Worm (Caenorhabditis elegans) whole organism, young adult: Measurements from ENCODE around the gene txdc-17.
A peak's percentile ranks its signal among the peaks of the same experiment; 100 is the strongest.

ENCODE experiments used
- B0019.2 ChIP-seq: fragments of 200-800 bp; sonication (Bioruptor generic); conservative IDR thresholded peaks from 2 replicates; pipeline ENCODE4 v1.3.6; 2022; ENCODE audit warnings: missing genetic modification reagents, missing genetic modification characterization, missing compliant biosample characterization
- C06A6.2 ChIP-seq: fragments of 200-800 bp; sonication (Bioruptor generic); conservative IDR thresholded peaks from 2 replicates; pipeline ENCODE4 v1.3.6; 2022; ENCODE audit warnings: missing genetic modification characterization, missing compliant biosample characterization
- C17E4.6 ChIP-seq: fragments of 200-800 bp; sonication (Bioruptor generic); IDR thresholded peaks from 2 replicates; pipeline ENCODE4 v1.3.6; 2022; ENCODE audit warnings: missing genetic modification reagents, missing genetic modification characterization, missing compliant biosample characterization
- F10E7.11 ChIP-seq: sonication (generic microtip); optimal IDR thresholded peaks from 2 replicates; lab custom pipeline; 2017; ENCODE audit warnings: mild to moderate bottlenecking, missing genetic modification characterization, moderate library complexity, missing compliant biosample characterization
- F23B12.7 ChIP-seq: sonication (generic microtip); optimal IDR thresholded peaks from 2 replicates; lab custom pipeline; 2017; ENCODE audit warnings: missing genetic modification characterization, mild to moderate bottlenecking, missing compliant biosample characterization, antibody characterized with exemption, moderate library complexity; ENCODE audit not compliant: insufficient read depth
- F33H1.4 ChIP-seq: fragments of 200-800 bp; sonication (Bioruptor generic); IDR thresholded peaks from 2 replicates; pipeline ENCODE4 v1.3.6; 2022; ENCODE audit warnings: missing genetic modification reagents, missing genetic modification characterization, missing compliant biosample characterization
- T26A5.8 ChIP-seq: sonication (generic microtip); optimal IDR thresholded peaks from 2 replicates; lab custom pipeline; 2016; ENCODE audit warnings: missing genetic modification characterization, missing compliant biosample characterization
- Y56A3A.18 ChIP-seq: fragments of 200-800 bp; sonication (Bioruptor generic); IDR thresholded peaks from 2 replicates; pipeline ENCODE4 v1.3.6; 2022; ENCODE audit warnings: missing genetic modification reagents, missing genetic modification characterization, missing compliant biosample characterization
- aptf-2 ChIP-seq: fragments of 200-800 bp; sonication (Bioruptor generic); conservative IDR thresholded peaks from 2 replicates; pipeline ENCODE4 v1.3.6; 2022; ENCODE audit warnings: missing genetic modification reagents, missing genetic modification characterization, missing compliant biosample characterization
- atf-7 ChIP-seq: sonication (generic microtip); optimal IDR thresholded peaks from 2 replicates; lab custom pipeline; 2017; ENCODE audit warnings: mild to moderate bottlenecking, missing genetic modification characterization, missing compliant biosample characterization
- attf-5 ChIP-seq: fragments of 200-800 bp; sonication (Bioruptor generic); optimal IDR thresholded peaks from 2 replicates; lab custom pipeline; 2018; ENCODE audit warnings: mild to moderate bottlenecking, missing genetic modification characterization, missing compliant biosample characterization
- attf-6 ChIP-seq: fragments of 200-800 bp; sonication (Bioruptor generic); IDR thresholded peaks from 2 replicates; pipeline ENCODE4 v1.3.6; 2022; ENCODE audit warnings: missing genetic modification reagents, missing genetic modification characterization, missing compliant biosample characterization
- bed-1 ChIP-seq: fragments of 200-800 bp; sonication (Bioruptor generic); IDR thresholded peaks from 2 replicates; pipeline ENCODE4 v1.3.6; 2022; ENCODE audit warnings: missing genetic modification reagents, missing genetic modification characterization, missing compliant biosample characterization
- bed-2 ChIP-seq: fragments of 200-800 bp; sonication (Bioruptor generic); IDR thresholded peaks from 2 replicates; pipeline ENCODE4 v1.3.6; 2022; ENCODE audit warnings: missing genetic modification reagents, missing genetic modification characterization, missing compliant biosample characterization
- cebp-1 ChIP-seq, 2 experiments: fragments of 200-800 bp in 1 of 2; sonication (Bioruptor generic) in 1 of 2; sonication (generic microtip) in 1 of 2; IDR thresholded peaks in 1 of 2; optimal IDR thresholded peaks in 1 of 2; 2 replicates each; pipeline versions ENCODE4 v1.3.6 to Lab custom; 2017 to 2022; ENCODE audit warnings: missing compliant biosample characterization in 2 of 2, missing genetic modification characterization in 2 of 2, mild to moderate bottlenecking in 1 of 2, missing genetic modification reagents in 1 of 2, moderate library complexity in 1 of 2
- ceh-100 ChIP-seq: fragments of 200-800 bp; sonication (Bioruptor generic); IDR thresholded peaks from 2 replicates; pipeline ENCODE4 v1.3.6; 2022; ENCODE audit warnings: missing genetic modification reagents, missing genetic modification characterization, missing compliant biosample characterization
- die-1 ChIP-seq: sonication (generic microtip); optimal IDR thresholded peaks from 2 replicates; lab custom pipeline; 2016; ENCODE audit warnings: missing genotype, mild to moderate bottlenecking, missing genetic modification characterization, missing compliant biosample characterization
- dpl-1 ChIP-seq: fragments of 150-350 bp; optimal IDR thresholded peaks from 2 replicates; lab custom pipeline; 2014; ENCODE audit warnings: missing biosample characterization, missing genetic modification reagents, missing genetic modification characterization
- efl-1 ChIP-seq: fragments of 150-350 bp; optimal IDR thresholded peaks from 2 replicates; lab custom pipeline; 2014; ENCODE audit warnings: missing biosample characterization, missing genetic modification reagents, missing genetic modification characterization
- egl-44 ChIP-seq: fragments of 200-800 bp; sonication (Bioruptor generic); IDR thresholded peaks from 2 replicates; pipeline ENCODE4 v1.3.6; 2022; ENCODE audit warnings: missing genetic modification reagents, missing genetic modification characterization, missing compliant biosample characterization
- ekl-4 ChIP-seq: fragments of 200-800 bp; sonication (Bioruptor generic); IDR thresholded peaks from 2 replicates; pipeline ENCODE4 v1.3.6; 2022; ENCODE audit warnings: missing genetic modification reagents, missing genetic modification characterization, missing compliant biosample characterization
- hmg-1.2 ChIP-seq: fragments of 200-800 bp; sonication (Bioruptor generic); IDR thresholded peaks from 2 replicates; pipeline ENCODE4 v1.3.6; 2022; ENCODE audit warnings: missing genetic modification reagents, missing genetic modification characterization, missing compliant biosample characterization
- let-607 ChIP-seq, 2 experiments: fragments of 200-800 bp in 1 of 2; sonication (Bioruptor generic) in 1 of 2; sonication (generic microtip) in 1 of 2; optimal IDR thresholded peaks; 2 replicates each; lab custom pipeline; 2016 to 2018; ENCODE audit warnings: mild to moderate bottlenecking in 2 of 2, missing compliant biosample characterization in 2 of 2, missing genetic modification characterization in 2 of 2, moderate library complexity in 2 of 2, missing genotype in 1 of 2
- lin-26 ChIP-seq: fragments of 200-800 bp; sonication (Bioruptor generic); IDR thresholded peaks from 2 replicates; pipeline ENCODE4 v1.3.6; 2022; ENCODE audit warnings: missing genetic modification reagents, missing genetic modification characterization, missing compliant biosample characterization
- lin-35 ChIP-seq, 3 experiments: fragments of 150-350 bp in 2 of 3; sonication (generic microtip) in 1 of 3; optimal IDR thresholded peaks; 2 replicates each; lab custom pipeline; 2014 to 2018; ENCODE audit warnings: missing biosample characterization in 3 of 3, missing genetic modification characterization in 3 of 3, missing genetic modification reagents in 3 of 3
- lin-40 ChIP-seq: sonication (generic microtip); optimal IDR thresholded peaks from 2 replicates; lab custom pipeline; 2016; ENCODE audit warnings: missing genetic modification characterization, mild to moderate bottlenecking, missing compliant biosample characterization, missing genotype, missing genetic modification reagents
- lin-54 ChIP-seq: fragments of 200-800 bp; sonication (Bioruptor generic); optimal IDR thresholded peaks from 2 replicates; lab custom pipeline; 2018; ENCODE audit warnings: mild to moderate bottlenecking, missing genetic modification characterization, missing compliant biosample characterization
- lsl-1 ChIP-seq: fragments of 200-800 bp; sonication (Bioruptor generic); optimal IDR thresholded peaks from 2 replicates; lab custom pipeline; 2018; ENCODE audit warnings: mild to moderate bottlenecking, missing genetic modification characterization, moderate library complexity, missing compliant biosample characterization
- mcd-1 ChIP-seq: fragments of 200-800 bp; sonication (Bioruptor generic); IDR thresholded peaks from 2 replicates; pipeline ENCODE4 v1.3.6; 2022; ENCODE audit warnings: missing genetic modification reagents, missing genetic modification characterization, missing compliant biosample characterization
- mes-4 ChIP-seq: sonication (generic microtip); optimal IDR thresholded peaks from 2 replicates; lab custom pipeline; 2016; ENCODE audit warnings: missing genotype, missing genetic modification characterization, missing compliant biosample characterization
- mxl-1 ChIP-seq: sonication (generic microtip); optimal IDR thresholded peaks from 2 replicates; lab custom pipeline; 2016; ENCODE audit warnings: missing genetic modification characterization, missing compliant biosample characterization
- nfyb-1 ChIP-seq: fragments of 200-800 bp; sonication (Bioruptor generic); IDR thresholded peaks from 2 replicates; pipeline ENCODE4 v1.3.6; 2022; ENCODE audit warnings: missing genetic modification reagents, missing genetic modification characterization, missing compliant biosample characterization
- nhr-80 ChIP-seq: sonication (generic microtip); optimal IDR thresholded peaks from 2 replicates; lab custom pipeline; 2016; ENCODE audit warnings: missing genetic modification characterization, missing compliant biosample characterization
- pha-4 ChIP-seq: fragments of 150-350 bp; sonication (generic microtip); optimal IDR thresholded peaks from 2 replicates; lab custom pipeline; 2014; ENCODE audit warnings: missing biosample characterization, missing genetic modification reagents, missing genetic modification characterization
- rec-8 ChIP-seq, 2 experiments: sonication (generic microtip); optimal IDR thresholded peaks; 2 replicates each; lab custom pipeline; 2016; ENCODE audit warnings: mild to moderate bottlenecking in 2 of 2, missing genetic modification characterization in 2 of 2, missing genetic modification reagents in 2 of 2, missing genotype in 2 of 2, missing biosample characterization in 1 of 2, missing compliant biosample characterization in 1 of 2, moderate library complexity in 1 of 2
- sdz-38 ChIP-seq: sonication (generic microtip); optimal IDR thresholded peaks from 2 replicates; lab custom pipeline; 2016; ENCODE audit warnings: missing genotype, missing genetic modification characterization, missing compliant biosample characterization
- snpc-1.1 ChIP-seq: sonication (generic microtip); optimal IDR thresholded peaks from 2 replicates; lab custom pipeline; 2017; ENCODE audit warnings: missing genetic modification characterization, mild to moderate bottlenecking, missing compliant biosample characterization, antibody characterized with exemption, moderate library complexity, missing genotype, missing genetic modification reagents; ENCODE audit not compliant: insufficient read depth
- snpc-1.3 ChIP-seq: sonication (generic microtip); optimal IDR thresholded peaks from 2 replicates; lab custom pipeline; 2017; ENCODE audit warnings: missing genetic modification characterization, mild to moderate bottlenecking, missing compliant biosample characterization, antibody characterized with exemption, moderate library complexity, missing genotype, missing genetic modification reagents; ENCODE audit not compliant: insufficient read depth
- snpc-4 ChIP-seq, 5 experiments: fragments of 150-350 bp in 1 of 5; sonication (generic microtip) in 4 of 5; optimal IDR thresholded peaks; 2 replicates each; lab custom pipeline; 2014 to 2018; ENCODE audit warnings: missing genetic modification characterization in 5 of 5, missing biosample characterization in 3 of 5, antibody characterized with exemption in 2 of 5, mild to moderate bottlenecking in 2 of 5, missing compliant biosample characterization in 2 of 5, missing genotype in 2 of 5, moderate library complexity in 2 of 5, missing genetic modification reagents in 1 of 5
- sptf-2 ChIP-seq: fragments of 200-800 bp; sonication (Bioruptor generic); optimal IDR thresholded peaks from 2 replicates; lab custom pipeline; 2018; ENCODE audit warnings: mild to moderate bottlenecking, missing genetic modification characterization, missing compliant biosample characterization
- unc-62 ChIP-seq: fragments of 150-350 bp; optimal IDR thresholded peaks from 2 replicates; lab custom pipeline; 2014; ENCODE audit warnings: missing biosample characterization, missing genetic modification reagents, missing genetic modification characterization
- ztf-25 ChIP-seq: fragments of 200-800 bp; sonication (Bioruptor generic); IDR thresholded peaks from 2 replicates; pipeline ENCODE4 v1.3.6; 2022; ENCODE audit warnings: missing genetic modification reagents, missing genetic modification characterization, missing compliant biosample characterization

Gene txdc-17

ce11 chrIII:2804461-2804860 is 30.0 kb upstream of the txdc-17 start:
- peak in 1 of 3 experiments; percentile 35 for TF ChIP-seq lin-35 (GFP tag; optimal IDR thresholded peaks at IDR 0.05; lab: Kevin White, UChicago)
- no peak for TF ChIP-seq mes-4
- no peak for TF ChIP-seq aptf-2
- peak; percentile 44 for TF ChIP-seq lin-54 (GFP tag; lab: Kevin White, UChicago)
- no peak for TF ChIP-seq rec-8 (tag; optimal IDR thresholded peaks at IDR 0.05; lab: Kevin White, UChicago)
- peak; percentile 50 for TF ChIP-seq nhr-80
- TF ChIP-seq lin-26 (GFP tag; lab: Robert Waterston, UW): no peak
- no peak for TF ChIP-seq let-607 (tag; optimal IDR thresholded peaks at IDR 0.05; lab: Kevin White, UChicago)
- TF ChIP-seq egl-44 (GFP tag; lab: Robert Waterston, UW): no peak
- no peak for TF ChIP-seq C06A6.2 (GFP tag; lab: Robert Waterston, UW)
- TF ChIP-seq cebp-1 (GFP tag; IDR thresholded peaks at IDR 0.05; lab: Robert Waterston, UW): no peak
- peak; percentile 5 for TF ChIP-seq cebp-1 (tag; optimal IDR thresholded peaks at IDR 0.05; lab: Kevin White, UChicago)
- peak; percentile 65 for TF ChIP-seq mcd-1 (GFP tag; lab: Robert Waterston, UW)
- TF ChIP-seq hmg-1.2 (GFP tag; lab: Robert Waterston, UW): peak; percentile 75
- no peak for TF ChIP-seq atf-7 (tag; lab: Kevin White, UChicago)
- peak; percentile 23 for TF ChIP-seq attf-5 (GFP tag; lab: Kevin White, UChicago)
- no peak for TF ChIP-seq F23B12.7 (tag; lab: Kevin White, UChicago)
- no peak for TF ChIP-seq bed-1 (GFP tag; lab: Robert Waterston, UW)
- TF ChIP-seq lsl-1: no peak
- TF ChIP-seq ztf-25: no peak
- peak; percentile 84 for TF ChIP-seq pha-4 (tag; lab: Kevin White, UChicago)
- no peak for TF ChIP-seq sptf-2
- TF ChIP-seq snpc-4 (GFP tag; optimal IDR thresholded peaks at IDR 0.05; lab: Kevin White, UChicago): no peak
- TF ChIP-seq snpc-4 (tag; optimal IDR thresholded peaks at IDR 0.05; lab: Kevin White, UChicago): no peak
- TF ChIP-seq, all 124 proteins: peak for 8

DNA sequence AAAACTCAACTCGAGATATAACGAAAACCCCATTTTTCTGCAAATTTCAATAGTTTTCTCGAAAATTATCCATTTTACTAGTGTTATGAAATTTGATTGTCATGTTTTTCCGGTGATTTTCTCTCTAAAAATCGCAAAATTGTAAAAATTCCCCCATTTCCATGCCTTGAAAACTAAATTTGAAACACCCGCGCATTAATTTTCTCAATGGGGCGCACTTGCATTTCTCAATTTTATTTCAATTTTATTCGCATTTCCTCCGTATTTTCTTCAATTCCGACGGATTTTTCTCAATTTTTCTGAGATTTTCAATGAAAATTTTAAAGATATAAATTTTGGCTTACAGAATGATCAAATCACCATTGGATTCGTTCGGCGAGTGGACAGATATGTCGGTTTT is 29.4 kb upstream of the txdc-17 start, which contains the start of gene Y71H2AM.3:
Y71H2AM.3 (plus strand) TSS at position 347 of the 400 bp plus-strand sequence.
- no peak for TF ChIP-seq let-607 (tag; optimal IDR thresholded peaks at IDR 0.05; lab: Kevin White, UChicago)
- TF ChIP-seq lin-40 (tag; lab: Kevin White, UChicago): peak; percentile 0
- peak; percentile 9; the same call in 1 of the 2 replicates for TF ChIP-seq F33H1.4
- peak; percentile 8 for TF ChIP-seq snpc-1.3 (tag; lab: Kevin White, UChicago)
- TF ChIP-seq bed-2 (GFP tag; lab: Robert Waterston, UW): no peak
- no peak for TF ChIP-seq sdz-38
- TF ChIP-seq dpl-1 (GFP tag; lab: Kevin White, UChicago): peak; percentile 59
- TF ChIP-seq lin-54 (GFP tag; lab: Kevin White, UChicago): peak; percentile 93
- peak; percentile 93 for TF ChIP-seq mcd-1 (GFP tag; lab: Robert Waterston, UW)
- peak in 2 of 3 experiments; percentile 42 to 92 for TF ChIP-seq lin-35 (GFP tag; optimal IDR thresholded peaks at IDR 0.05; lab: Kevin White, UChicago)
- TF ChIP-seq efl-1 (GFP tag; lab: Kevin White, UChicago): peak; percentile 72
- TF ChIP-seq ceh-100 (GFP tag; lab: Robert Waterston, UW): no peak

DNA sequence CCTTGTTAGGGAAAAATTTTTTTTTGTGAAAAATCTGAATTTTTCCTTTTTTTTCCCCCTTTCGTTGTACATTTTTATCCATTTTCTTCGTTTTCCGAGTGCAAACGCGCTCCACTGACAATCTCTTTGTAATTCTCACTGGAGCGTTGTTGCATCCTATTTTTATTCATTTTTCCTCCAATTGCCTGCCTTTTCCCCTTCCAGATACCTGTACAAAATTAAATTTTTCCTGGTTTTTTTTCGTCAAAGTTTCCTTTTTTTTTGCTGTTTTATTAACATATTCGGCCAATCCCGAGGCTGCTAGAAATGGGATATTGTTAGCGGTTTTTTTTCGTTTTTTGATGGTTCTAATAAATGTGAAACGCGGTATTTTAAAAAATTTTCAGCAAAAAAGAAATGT is 23.1 kb upstream of the txdc-17 start:
- TF ChIP-seq let-607 (tag; optimal IDR thresholded peaks at IDR 0.05; lab: Kevin White, UChicago): no peak
- TF ChIP-seq attf-6 (GFP tag; lab: Robert Waterston, UW): 0 out of 2 replicates have a peak, but pooled peaks have one; percentile 13
- peak; percentile 18 for TF ChIP-seq mxl-1
- TF ChIP-seq nfyb-1 (GFP tag; lab: Robert Waterston, UW): peak; percentile 24; the same call in 1 of the 2 replicates
- TF ChIP-seq lin-54 (GFP tag; lab: Kevin White, UChicago): peak; percentile 21
- peak; percentile 19 for TF ChIP-seq T26A5.8 (tag; lab: Kevin White, UChicago)
- no peak for TF ChIP-seq B0019.2 (GFP tag; lab: Robert Waterston, UW)
- peak; percentile 37 for TF ChIP-seq die-1 (tag; lab: Kevin White, UChicago)
- peak; percentile 56; the same call in 1 of the 2 replicates for TF ChIP-seq Y56A3A.18 (GFP tag; lab: Robert Waterston, UW)
- TF ChIP-seq snpc-1.1 (tag; lab: Kevin White, UChicago): no peak
- TF ChIP-seq unc-62 (GFP tag; lab: Kevin White, UChicago): no peak
- TF ChIP-seq dpl-1 (GFP tag; lab: Kevin White, UChicago): no peak
- TF ChIP-seq C17E4.6 (GFP tag; lab: Robert Waterston, UW): 0 out of 2 replicates have a peak, but pooled peaks have one; percentile 26
- TF ChIP-seq F10E7.11: peak; percentile 67
- TF ChIP-seq rec-8 (tag; optimal IDR thresholded peaks at IDR 0.05; lab: Kevin White, UChicago): peak in 1 of 2 experiments; percentile 15
- peak; percentile 56 for TF ChIP-seq ekl-4 (GFP tag; lab: Robert Waterston, UW)
